Worm (Caenorhabditis elegans): ENCODE measurements around the gene rab-14.

rab-14 gene

ce11 chrX:15572021-15572420, 34.4 kb downstream of the rab-14 start:
- TF ChIP-seq Y105C5A.15 (GFP tag; IDR thresholded peaks at IDR 0.05) (0 out of 2 replicates have a peak, but pooled peaks have one; percentile 50), aly-2 (tag; optimal IDR thresholded peaks at IDR 0.05) (no peak), mdl-1 (tag; optimal IDR thresholded peaks at IDR 0.05) (no peak), nhr-48 (tag; optimal IDR thresholded peaks at IDR 0.05) (no peak), nhr-111 (GFP tag; optimal IDR thresholded peaks at IDR 0.05) (no peak), ama-1 (optimal IDR thresholded peaks at IDR 0.05) (no peak), set-16 (GFP tag; IDR thresholded peaks at IDR 0.05) (peak; percentile 97), snpc-4 (tag; optimal IDR thresholded peaks at IDR 0.05) (no peak), nhr-42 (GFP tag; IDR thresholded peaks at IDR 0.05) (no peak), egl-27 (tag; optimal IDR thresholded peaks at IDR 0.05) (no peak), mes-2 (tag; optimal IDR thresholded peaks at IDR 0.05; ENCODE audit: poor library complexity, severe bottlenecking) (no peak), egl-43 (GFP tag; IDR thresholded peaks at IDR 0.05) (peak; percentile 48; the same call in 1 of the 2 replicates), daf-8 (GFP tag; IDR thresholded peaks at IDR 0.05) (no peak), dmd-8 (GFP tag; IDR thresholded peaks at IDR 0.05) (0 out of 2 replicates have a peak, but pooled peaks have one; percentile 15), D1046.2 (GFP tag; IDR thresholded peaks at IDR 0.05) (0 out of 2 replicates have a peak, but pooled peaks have one; percentile 36), T26A8.4 (GFP tag; IDR thresholded peaks at IDR 0.05) (no peak), madf-9 (GFP tag; conservative IDR thresholded peaks at IDR 0.05) (no peak)

ce11 chrX:15569633-15570032, 36.8 kb downstream of the rab-14 start:
- TF ChIP-seq hmg-1.1 (GFP tag; IDR thresholded peaks at IDR 0.05) (no peak), unc-62 (GFP tag; optimal IDR thresholded peaks at IDR 0.05 in 1 of 2) (peak in 1 of 2 experiments; percentile 85), unc-62 (tag; optimal IDR thresholded peaks at IDR 0.05) (no peak), R02D3.7 (tag; optimal IDR thresholded peaks at IDR 0.05) (no peak), aha-1 (tag) (peak; percentile 64), daf-8 (GFP tag; IDR thresholded peaks at IDR 0.05) (no peak)

ce11 chrX:15567986-15568940, 38.2 kb downstream of the rab-14 start, which contains the start of gene dyn-1:
Gene dyn-1 (plus strand): TSS chrX:15568890.
- TF ChIP-seq F49E8.2 (tag; optimal IDR thresholded peaks at IDR 0.05; ENCODE audit: borderline replicate concordance) (no peak), mxl-3 (GFP tag; optimal IDR thresholded peaks at IDR 0.05) (peak; percentile 85), mes-2 (tag; optimal IDR thresholded peaks at IDR 0.05; ENCODE audit: poor library complexity, severe bottlenecking) (peak; percentile 68), ceh-82 (tag; optimal IDR thresholded peaks at IDR 0.05) (no peak), zag-1 (tag; optimal IDR thresholded peaks at IDR 0.05) (no peak), lin-1 (GFP tag; IDR thresholded peaks at IDR 0.05) (no peak), dmd-9 (GFP tag; IDR thresholded peaks at IDR 0.05) (0 out of 2 replicates have a peak, but pooled peaks have one; percentile 8), dve-1 (tag; optimal IDR thresholded peaks at IDR 0.05; ENCODE audit: insufficient read depth) (peak; percentile 82), nhr-102 (tag; optimal IDR thresholded peaks at IDR 0.05) (peak; percentile 61), rbr-2 (tag; optimal IDR thresholded peaks at IDR 0.05) (peak; percentile 76), spr-1 (tag; optimal IDR thresholded peaks at IDR 0.05) (peak; percentile 82), pqm-1 (tag; optimal IDR thresholded peaks at IDR 0.05) (no peak), mxl-2 (GFP tag; conservative IDR thresholded peaks at IDR 0.05) (no peak), nhr-11 (tag; optimal IDR thresholded peaks at IDR 0.05) (peak; percentile 16), zip-11 (GFP tag; IDR thresholded peaks at IDR 0.05) (no peak), lsy-2 (tag; optimal IDR thresholded peaks at IDR 0.05) (peak in 1 of 2 experiments; percentile 69), saeg-2 (GFP tag; IDR thresholded peaks at IDR 0.05) (no peak), mdt-29 (GFP tag; IDR thresholded peaks at IDR 0.05) (no peak), hmg-1.1 (GFP tag; IDR thresholded peaks at IDR 0.05) (peak; percentile 67), lin-29 (GFP tag; IDR thresholded peaks at IDR 0.05) (0 out of 2 replicates have a peak, but pooled peaks have one; percentile 18), lir-3 (tag; optimal IDR thresholded peaks at IDR 0.05) (peak; percentile 43), madf-9 (GFP tag; conservative IDR thresholded peaks at IDR 0.05) (peak; percentile 27; the same call in 1 of the 2 replicates), nhr-41 (GFP tag; IDR thresholded peaks at IDR 0.05) (0 out of 2 replicates have a peak, but pooled peaks have one; percentile 10), F26F4.8 (GFP tag; conservative IDR thresholded peaks at IDR 0.05) (no peak), duxl-1 (tag; optimal IDR thresholded peaks at IDR 0.05; ENCODE audit: poor library complexity) (peak; percentile 13), egl-43 (GFP tag; IDR thresholded peaks at IDR 0.05) (peak; percentile 21; the same call in 1 of the 2 replicates), hlh-30 (tag; optimal IDR thresholded peaks at IDR 0.05; ENCODE audit: insufficient read depth) (peak; percentile 69)
